Fruit fly (Drosophila melanogaster) whole organism, prepupa: ENCODE measurements around the gene Mvd.

ENCODE experiments used
- CG11294 ChIP-seq: fragments of 200-800 bp; sonication (Bioruptor generic); IDR thresholded peaks from 2 replicates; pipeline ENCODE4 v1.3.6; 2022; ENCODE audit warnings: missing biosample characterization, missing genetic modification characterization
- CG11902 ChIP-seq: fragments of 200-800 bp; sonication (Bioruptor generic); optimal IDR thresholded peaks from 3 replicates; lab custom pipeline; 2016; ENCODE audit warnings: missing biosample characterization, missing genetic modification characterization
- CG1621 ChIP-seq: fragments of 200-800 bp; sonication (Bioruptor generic); optimal IDR thresholded peaks from 3 replicates; lab custom pipeline; 2018; ENCODE audit warnings: missing biosample characterization, mild to moderate bottlenecking, missing genetic modification characterization
- CG3032 ChIP-seq: fragments of 200-800 bp; optimal IDR thresholded peaks from 2 replicates; lab custom pipeline; 2019; ENCODE audit warnings: missing biosample characterization, mild to moderate bottlenecking, missing genetic modification characterization, moderate library complexity
- CG32006 ChIP-seq: fragments of 200-800 bp; sonication (Bioruptor generic); optimal IDR thresholded peaks from 3 replicates; lab custom pipeline; 2017; ENCODE audit warnings: missing biosample characterization, mild to moderate bottlenecking, missing genetic modification characterization
- CG8319 ChIP-seq: fragments of 200-800 bp; sonication (Bioruptor generic); optimal IDR thresholded peaks from 3 replicates; lab custom pipeline; 2016; ENCODE audit warnings: missing biosample characterization, missing genetic modification characterization
- Hr4 ChIP-seq: fragments of 200-800 bp; sonication (Bioruptor generic); optimal IDR thresholded peaks from 3 replicates; lab custom pipeline; 2016; ENCODE audit warnings: missing biosample characterization, missing genetic modification characterization
- lz ChIP-seq: fragments of 200-800 bp; sonication (Bioruptor generic); optimal IDR thresholded peaks from 3 replicates; lab custom pipeline; 2016; ENCODE audit warnings: missing biosample characterization, missing genetic modification characterization

- TF ChIP-seq CG8319 (GFP tag; lab: Kevin White, UChicago) (no peak), CG11902 (no peak), CG32006 (GFP tag; lab: Kevin White, UChicago) (no peak), lz (no peak), Hr4 (GFP tag; lab: Kevin White, UChicago) (no peak), CG3032 (no peak), CG11294 (no peak), CG1621 (no peak)
Observed at dm6 chrX:15783610-15784009, 34.6 kb downstream of the Mvd start, which contains the start of gene Efhc1.1.
